Worm (Caenorhabditis elegans) whole organism, L4 larva: ENCODE results near the gene zfp-1.

Experiments used
- F26F4.8 ChIP-seq: fragments of 200-800 bp; sonication (Bioruptor generic); conservative IDR thresholded peaks from 2 replicates; pipeline ENCODE4 v1.3.6; 2022; ENCODE audit warnings: missing genetic modification characterization, missing compliant biosample characterization
- F37D6.2 ChIP-seq: sonication (generic microtip); optimal IDR thresholded peaks from 2 replicates; lab custom pipeline; 2016; ENCODE audit warnings: mild to moderate bottlenecking, missing genetic modification characterization, missing compliant biosample characterization
- F44E2.7 ChIP-seq: fragments of 200-800 bp; sonication (Bioruptor generic); IDR thresholded peaks from 2 replicates; pipeline ENCODE4 v2.1.2; 2022; ENCODE audit warnings: missing genetic modification characterization, missing compliant biosample characterization
- F49E8.2 ChIP-seq: sonication (generic microtip); optimal IDR thresholded peaks from 2 replicates; lab custom pipeline; 2016; ENCODE audit warnings: missing compliant biosample characterization, mild to moderate bottlenecking, missing genetic modification characterization, borderline replicate concordance
- R02D3.7 ChIP-seq: fragments of 150-350 bp; sonication (generic microtip); optimal IDR thresholded peaks from 3 replicates; lab custom pipeline; 2014; ENCODE audit warnings: missing biosample characterization, missing genetic modification characterization
- T20F7.1 ChIP-seq: fragments of 200-800 bp; sonication (Bioruptor generic); optimal IDR thresholded peaks from 2 replicates; lab custom pipeline; 2018; ENCODE audit warnings: mild to moderate bottlenecking, missing genetic modification characterization, missing compliant biosample characterization
- T26A8.4 ChIP-seq: fragments of 200-800 bp; sonication (Bioruptor generic); IDR thresholded peaks from 2 replicates; pipeline ENCODE4 v1.3.6; 2022; ENCODE audit warnings: missing genetic modification characterization, missing compliant biosample characterization
- aha-1 ChIP-seq: fragments of 150-350 bp; peaks from one replicate; lab custom pipeline; 2014; ENCODE audit warnings: missing biosample characterization, missing genetic modification characterization
- ceh-28 ChIP-seq: fragments of 150-350 bp; optimal IDR thresholded peaks from 2 replicates; lab custom pipeline; 2014; ENCODE audit warnings: missing biosample characterization, missing genetic modification reagents, missing genetic modification characterization
- ceh-62 ChIP-seq: sonication (generic microtip); optimal IDR thresholded peaks from 2 replicates; lab custom pipeline; 2017; ENCODE audit warnings: missing biosample characterization, missing genetic modification characterization
- ceh-82 ChIP-seq: sonication (generic microtip); optimal IDR thresholded peaks from 2 replicates; lab custom pipeline; 2017; ENCODE audit warnings: missing biosample characterization, missing genetic modification characterization
- ctbp-1 ChIP-seq: fragments of 200-800 bp; sonication (Bioruptor generic); IDR thresholded peaks from 2 replicates; pipeline ENCODE4 v1.3.6; 2022; ENCODE audit warnings: missing genetic modification reagents, missing genetic modification characterization, missing compliant biosample characterization
- daf-16 ChIP-seq, 3 experiments: sonication (generic microtip); optimal IDR thresholded peaks; 2 replicates each; lab custom pipeline; 2016 to 2017; ENCODE audit warnings: missing genetic modification characterization in 3 of 3, missing genetic modification reagents in 3 of 3, mild to moderate bottlenecking in 2 of 3, missing compliant biosample characterization in 2 of 3, missing biosample characterization in 1 of 3, moderate library complexity in 1 of 3
- dmd-9 ChIP-seq: fragments of 200-800 bp; sonication (Bioruptor generic); IDR thresholded peaks from 2 replicates; pipeline ENCODE4 v1.3.6; 2022; ENCODE audit warnings: missing genetic modification reagents, missing genetic modification characterization, missing compliant biosample characterization
- dpl-1 ChIP-seq: fragments of 150-350 bp; optimal IDR thresholded peaks from 2 replicates; lab custom pipeline; 2014; ENCODE audit warnings: missing biosample characterization, missing genetic modification reagents, missing genetic modification characterization
- duxl-1 ChIP-seq: sonication (generic microtip); optimal IDR thresholded peaks from 2 replicates; lab custom pipeline; 2016; ENCODE audit warnings: mild to moderate bottlenecking, missing genetic modification characterization, moderate library complexity, missing compliant biosample characterization; ENCODE audit not compliant: poor library complexity
- dve-1 ChIP-seq: sonication (generic microtip); optimal IDR thresholded peaks from 2 replicates; lab custom pipeline; 2017; ENCODE audit warnings: antibody characterized with exemption, mild to moderate bottlenecking, missing genetic modification characterization, missing compliant biosample characterization; ENCODE audit not compliant: insufficient read depth
- egl-27 ChIP-seq: sonication (generic microtip); optimal IDR thresholded peaks from 3 replicates; lab custom pipeline; 2017; ENCODE audit warnings: missing biosample characterization, missing genetic modification reagents, missing genetic modification characterization
- fos-1 ChIP-seq: fragments of 150-350 bp; optimal IDR thresholded peaks from 2 replicates; lab custom pipeline; 2014; ENCODE audit warnings: missing biosample characterization, missing genetic modification characterization
- gei-8 ChIP-seq: fragments of 200-800 bp; sonication (Bioruptor generic); optimal IDR thresholded peaks from 2 replicates; lab custom pipeline; 2018; ENCODE audit warnings: mild to moderate bottlenecking, missing genetic modification characterization, missing compliant biosample characterization
- hif-1 ChIP-seq, 2 experiments: sonication (generic microtip); optimal IDR thresholded peaks; 2 replicates each; lab custom pipeline; 2016 to 2017; ENCODE audit warnings: missing compliant biosample characterization in 2 of 2, missing genetic modification characterization in 2 of 2, missing genetic modification reagents in 2 of 2, missing genotype in 2 of 2, mild to moderate bottlenecking in 1 of 2
- hlh-11 ChIP-seq: fragments of 200-800 bp; sonication (Bioruptor generic); optimal IDR thresholded peaks from 2 replicates; lab custom pipeline; 2018; ENCODE audit warnings: mild to moderate bottlenecking, missing genetic modification characterization, missing compliant biosample characterization
- hlh-30 ChIP-seq: sonication (generic microtip); optimal IDR thresholded peaks from 2 replicates; lab custom pipeline; 2017; ENCODE audit warnings: antibody characterized with exemption, mild to moderate bottlenecking, missing genetic modification characterization, missing compliant biosample characterization; ENCODE audit not compliant: insufficient read depth
- hmg-1.1 ChIP-seq: fragments of 200-800 bp; sonication (Bioruptor generic); IDR thresholded peaks from 2 replicates; pipeline ENCODE4 v1.3.6; 2022; ENCODE audit warnings: missing genetic modification reagents, missing genetic modification characterization, missing compliant biosample characterization
- lin-15B ChIP-seq: fragments of 150-350 bp; sonication (generic microtip); optimal IDR thresholded peaks from 3 replicates; lab custom pipeline; 2014; ENCODE audit warnings: missing biosample characterization, missing genetic modification characterization
- lin-39 ChIP-seq: fragments of 150-350 bp; optimal IDR thresholded peaks from 2 replicates; lab custom pipeline; 2014; ENCODE audit warnings: missing biosample characterization, missing genetic modification reagents, missing genetic modification characterization
- lsy-2 ChIP-seq, 2 experiments: fragments of 150-350 bp in 1 of 2; sonication (generic microtip) in 1 of 2; optimal IDR thresholded peaks; 2 replicates each; lab custom pipeline; 2014 to 2017; ENCODE audit warnings: missing biosample characterization in 2 of 2, missing genetic modification characterization in 2 of 2
- mes-2 ChIP-seq: sonication (generic microtip); optimal IDR thresholded peaks from 2 replicates; lab custom pipeline; 2016; ENCODE audit warnings: missing genotype, mild to moderate bottlenecking, missing genetic modification characterization, missing compliant biosample characterization; ENCODE audit not compliant: poor library complexity, severe bottlenecking
- nhr-102 ChIP-seq: sonication (generic microtip); optimal IDR thresholded peaks from 2 replicates; lab custom pipeline; 2016; ENCODE audit warnings: mild to moderate bottlenecking, missing genetic modification characterization, moderate library complexity, missing compliant biosample characterization
- nhr-237 ChIP-seq: sonication (generic microtip); optimal IDR thresholded peaks from 2 replicates; lab custom pipeline; 2017; ENCODE audit warnings: missing biosample characterization, missing genetic modification characterization
- nhr-25 ChIP-seq: sonication (generic microtip); optimal IDR thresholded peaks from 2 replicates; lab custom pipeline; 2017; ENCODE audit warnings: missing genetic modification characterization, mild to moderate bottlenecking, missing compliant biosample characterization, antibody characterized with exemption, moderate library complexity, borderline replicate concordance; ENCODE audit not compliant: insufficient read depth
- nhr-28 ChIP-seq: fragments of 150-350 bp; optimal IDR thresholded peaks from 2 replicates; lab custom pipeline; 2014; ENCODE audit warnings: missing biosample characterization, missing genetic modification characterization
- nhr-48 ChIP-seq: sonication (generic microtip); optimal IDR thresholded peaks from 2 replicates; lab custom pipeline; 2016; ENCODE audit warnings: mild to moderate bottlenecking, missing genetic modification characterization, missing compliant biosample characterization
- nhr-76 ChIP-seq: fragments of 150-350 bp; optimal IDR thresholded peaks from 2 replicates; lab custom pipeline; 2014; ENCODE audit warnings: missing biosample characterization, missing genetic modification characterization
- nhr-77 ChIP-seq: fragments of 150-350 bp; optimal IDR thresholded peaks from 2 replicates; lab custom pipeline; 2014; ENCODE audit warnings: missing biosample characterization, missing genetic modification characterization
- rbr-2 ChIP-seq: sonication (generic microtip); optimal IDR thresholded peaks from 2 replicates; lab custom pipeline; 2016; ENCODE audit warnings: missing genotype, missing genetic modification characterization, missing compliant biosample characterization
- tag-97 ChIP-seq: fragments of 200-800 bp; sonication (Bioruptor generic); IDR thresholded peaks from 2 replicates; pipeline ENCODE4 v1.3.6; 2022; ENCODE audit warnings: missing genetic modification characterization, missing compliant biosample characterization
- unc-130 ChIP-seq: sonication (generic microtip); optimal IDR thresholded peaks from 2 replicates; lab custom pipeline; 2016; ENCODE audit warnings: missing genetic modification reagents, missing genetic modification characterization, missing compliant biosample characterization
- unc-62 ChIP-seq, 3 experiments: fragments of 150-350 bp in 1 of 3; sonication (generic microtip); optimal IDR thresholded peaks in 2 of 3; peaks in 1 of 3; 1 replicate in 1 of 3; 2 replicates in 2 of 3; lab custom pipeline; 2014 to 2017; ENCODE audit warnings: missing biosample characterization in 3 of 3, missing genetic modification characterization in 3 of 3, missing genetic modification reagents in 3 of 3, missing genotype in 1 of 3
- vab-7 ChIP-seq: fragments of 200-800 bp; sonication (Bioruptor generic); IDR thresholded peaks from 2 replicates; pipeline ENCODE4 v1.3.6; 2022; ENCODE audit warnings: missing genetic modification reagents, missing genetic modification characterization, missing compliant biosample characterization

Gene zfp-1

DNA sequence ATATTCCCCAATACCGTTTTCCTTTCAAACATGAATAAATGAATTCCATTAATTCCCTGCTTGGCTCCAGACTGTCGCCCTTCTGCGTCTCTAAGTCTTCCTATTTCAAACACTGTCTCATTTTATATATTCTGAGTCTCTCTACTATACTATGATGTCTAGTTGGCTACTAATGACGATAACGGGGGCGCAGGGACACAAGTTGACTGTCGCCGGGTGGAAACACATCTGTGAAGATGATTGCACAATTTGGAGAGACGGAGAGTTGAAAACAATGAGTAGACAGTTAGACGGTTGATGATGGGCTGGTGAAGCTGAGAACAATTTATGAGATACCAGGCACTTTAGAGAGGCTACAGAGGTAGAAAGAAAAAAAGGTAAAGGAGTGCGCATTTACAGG is 41.8 kb upstream of the zfp-1 start, which contains the start of gene sma-2 (continued):
- TF ChIP-seq nhr-77 (tag; lab: Kevin White, UChicago) (peak; percentile 79), ctbp-1 (GFP tag; lab: Robert Waterston, UW) (no peak), F26F4.8 (GFP tag; lab: Robert Waterston, UW) (no peak), dpl-1 (peak; percentile 39), nhr-102 (tag; lab: Kevin White, UChicago) (peak; percentile 53), rbr-2 (tag; lab: Kevin White, UChicago) (peak; percentile 47), egl-27 (tag; lab: Kevin White, UChicago) (no peak)

DNA sequence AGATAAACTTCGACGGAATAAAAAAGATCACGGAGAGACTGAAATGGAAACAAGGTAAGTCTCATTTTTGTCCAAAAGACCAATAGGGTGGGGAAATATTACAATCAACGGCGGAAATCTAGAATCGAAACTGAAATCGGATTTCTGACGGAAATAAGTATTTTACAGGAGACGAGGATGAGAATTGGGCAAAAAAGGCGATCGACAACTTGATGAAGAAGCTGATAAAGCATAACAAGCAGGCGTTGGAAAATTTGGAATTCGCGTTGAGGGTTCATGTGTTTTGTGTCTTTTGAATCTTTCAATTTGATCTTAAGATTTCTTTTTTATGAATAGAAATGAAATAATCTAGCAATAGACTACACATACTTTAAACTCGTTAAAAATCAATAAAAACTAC is 40.7 kb upstream of the zfp-1 start, which contains the start of gene ugtp-1:
TSS of gene ugtp-1 (minus strand) at position 101 of the 400 bp plus-strand sequence.
- TF ChIP-seq duxl-1 (tag; lab: Kevin White, UChicago) (no peak), lsy-2 (tag; optimal IDR thresholded peaks at IDR 0.05; lab: Kevin White, UChicago) (no peak), rbr-2 (tag; lab: Kevin White, UChicago) (no peak), hmg-1.1 (GFP tag; lab: Robert Waterston, UW) (no peak), aha-1 (tag; lab: Kevin White, UChicago) (no peak), vab-7 (GFP tag; lab: Robert Waterston, UW) (no peak), F49E8.2 (tag; lab: Kevin White, UChicago) (no peak), lin-15B (tag; lab: Kevin White, UChicago) (no peak), ceh-28 (no peak), R02D3.7 (tag; lab: Kevin White, UChicago) (no peak)
- TF ChIP-seq, all 104 proteins: peak for 0

- TF ChIP-seq gei-8 (GFP tag; lab: Kevin White, UChicago) = no peak
- TF ChIP-seq T20F7.1 (GFP tag; lab: Kevin White, UChicago) = peak; percentile 92
- TF ChIP-seq lsy-2 (tag; optimal IDR thresholded peaks at IDR 0.05; lab: Kevin White, UChicago) = peak in 1 of 2 experiments; percentile 43
- TF ChIP-seq nhr-237 = no peak
- no peak for TF ChIP-seq rbr-2 (tag; lab: Kevin White, UChicago)
- TF ChIP-seq daf-16 (GFP tag; optimal IDR thresholded peaks at IDR 0.05; lab: Kevin White, UChicago) = no peak
- peak; percentile 66 for TF ChIP-seq daf-16 (tag; optimal IDR thresholded peaks at IDR 0.05; lab: Kevin White, UChicago)
- no peak for TF ChIP-seq nhr-76 (tag; lab: Kevin White, UChicago)
- TF ChIP-seq R02D3.7 (tag; lab: Kevin White, UChicago) = peak; percentile 62
- peak; percentile 6 for TF ChIP-seq nhr-28
- TF ChIP-seq dve-1 (tag; lab: Kevin White, UChicago) = peak; percentile 4
- peak; percentile 6 for TF ChIP-seq mes-2
- TF ChIP-seq, all 104 proteins: peak for 7
Observed at ce11 chrIII:8754682-8755081, 36.7 kb upstream of the zfp-1 start, which contains the start of gene tomm-70. Gene tomm-70, minus strand, starts transcription at chrIII:8754750.

ce11 chrIII:8761040-8761654 is 30.2 kb upstream of the zfp-1 start, which contains the start of gene aak-1:
Gene aak-1, minus strand, starts transcription at chrIII:8761090.
- TF ChIP-seq nhr-28 (no peak), hlh-11 (tag; lab: Kevin White, UChicago) (peak; percentile 47), fos-1 (tag; lab: Kevin White, UChicago) (no peak), gei-8 (GFP tag; lab: Kevin White, UChicago) (no peak), ceh-82 (tag; lab: Kevin White, UChicago) (no peak), tag-97 (GFP tag; lab: Robert Waterston, UW) (no peak), hlh-30 (tag; lab: Kevin White, UChicago) (peak; percentile 75), unc-130 (GFP tag; lab: Kevin White, UChicago) (no peak), F37D6.2 (tag; lab: Kevin White, UChicago) (no peak), ceh-62 (tag; lab: Kevin White, UChicago) (no peak), hmg-1.1 (GFP tag; lab: Robert Waterston, UW) (no peak), nhr-25 (tag; lab: Kevin White, UChicago) (no peak), vab-7 (GFP tag; lab: Robert Waterston, UW) (no peak), lin-39 (tag; lab: Kevin White, UChicago) (no peak), F44E2.7 (GFP tag; lab: Robert Waterston, UW) (no peak), nhr-48 (no peak), mes-2 (peak; percentile 10), R02D3.7 (tag; lab: Kevin White, UChicago) (no peak), dmd-9 (no peak), T26A8.4 (no peak), unc-62 (GFP tag; optimal IDR thresholded peaks at IDR 0.05 in 1 of 2; lab: Kevin White, UChicago) (no peak), unc-62 (tag; optimal IDR thresholded peaks at IDR 0.05; lab: Kevin White, UChicago) (no peak), aha-1 (tag; lab: Kevin White, UChicago) (peak; percentile 88), hif-1 (tag; optimal IDR thresholded peaks at IDR 0.05; lab: Kevin White, UChicago) (no peak)
